Fruit fly (Drosophila melanogaster) whole organism, embryonic: Measurements from ENCODE around the gene kay.
A peak's percentile ranks its signal among the peaks of the same experiment; 100 is the strongest.

ENCODE experiments used
- B-H1 ChIP-seq: fragments of 200-800 bp; sonication (Bioruptor generic); IDR thresholded peaks from 3 replicates; pipeline ENCODE4 v1.3.6; 2022; ENCODE audit warnings: missing biosample characterization, missing genetic modification characterization
- Bgb ChIP-seq: fragments of 200-800 bp; sonication (Bioruptor generic); IDR thresholded peaks from 2 replicates; pipeline ENCODE4 v1.3.6; 2022; ENCODE audit warnings: missing biosample characterization, missing genetic modification characterization; ENCODE audit not compliant: partially characterized antibody
- CG10274 ChIP-seq: fragments of 200-800 bp; sonication (Bioruptor generic); optimal IDR thresholded peaks from 3 replicates; lab custom pipeline; 2017; ENCODE audit warnings: missing biosample characterization, mild to moderate bottlenecking, missing genetic modification characterization
- CG12744 ChIP-seq: fragments of 200-800 bp; sonication (Bioruptor generic); optimal IDR thresholded peaks from 2 replicates; lab custom pipeline; 2016; ENCODE audit warnings: missing biosample characterization, missing genetic modification characterization
- CG13296 ChIP-seq: fragments of 200-800 bp; sonication (Bioruptor generic); optimal IDR thresholded peaks from 3 replicates; lab custom pipeline; 2018; ENCODE audit warnings: missing biosample characterization, mild to moderate bottlenecking, missing genetic modification characterization
- CG13775 ChIP-seq: fragments of 200-800 bp; sonication (Bioruptor generic); optimal IDR thresholded peaks from 3 replicates; lab custom pipeline; 2017; ENCODE audit warnings: missing biosample characterization, mild to moderate bottlenecking, missing genetic modification characterization
- CG1602 ChIP-seq: fragments of 200-800 bp; sonication (Bioruptor generic); optimal IDR thresholded peaks from 3 replicates; lab custom pipeline; 2016; ENCODE audit warnings: missing biosample characterization, missing genetic modification characterization
- CG1603 ChIP-seq: fragments of 200-800 bp; sonication (Bioruptor generic); optimal IDR thresholded peaks from 2 replicates; lab custom pipeline; 2019; ENCODE audit warnings: missing biosample characterization, mild to moderate bottlenecking, missing genetic modification characterization, moderate library complexity
- CG17912 ChIP-seq: fragments of 200-800 bp; sonication (Bioruptor generic); optimal IDR thresholded peaks from 2 replicates; lab custom pipeline; 2018; ENCODE audit warnings: missing biosample characterization, mild to moderate bottlenecking, missing genetic modification characterization
- CG2199 ChIP-seq: fragments of 200-800 bp; sonication (Bioruptor generic); IDR thresholded peaks from 3 replicates; pipeline ENCODE4 v1.3.6; 2022; ENCODE audit warnings: missing biosample characterization, missing genetic modification characterization
- CG30403 ChIP-seq: fragments of 200-800 bp; sonication (Bioruptor generic); optimal IDR thresholded peaks from 3 replicates; lab custom pipeline; 2016; ENCODE audit warnings: missing biosample characterization, missing genetic modification characterization
- CG32772 ChIP-seq: fragments of 200-800 bp; sonication (Bioruptor generic); IDR thresholded peaks from 2 replicates; pipeline ENCODE4 v1.3.6; 2022; ENCODE audit warnings: missing biosample characterization, missing genetic modification characterization
- CG33557 ChIP-seq: fragments of 200-800 bp; sonication (Bioruptor generic); optimal IDR thresholded peaks from 2 replicates; lab custom pipeline; 2019; ENCODE audit warnings: missing biosample characterization, mild to moderate bottlenecking, missing genetic modification characterization, moderate library complexity
- CG3838 ChIP-seq: fragments of 200-800 bp; sonication (Bioruptor generic); optimal IDR thresholded peaks from 3 replicates; lab custom pipeline; 2016; ENCODE audit warnings: missing biosample characterization, missing genetic modification characterization
- CG4282 ChIP-seq: fragments of 200-800 bp; sonication (Bioruptor generic); optimal IDR thresholded peaks from 2 replicates; lab custom pipeline; 2016; ENCODE audit warnings: missing biosample characterization, missing genetic modification characterization
- CG4360 ChIP-seq: fragments of 200-800 bp; sonication (Bioruptor generic); IDR thresholded peaks from 2 replicates; pipeline ENCODE4 v1.3.6; 2022; ENCODE audit warnings: missing biosample characterization, missing genetic modification characterization
- CG4404 ChIP-seq: fragments of 200-800 bp; sonication (Bioruptor generic); IDR thresholded peaks from 2 replicates; pipeline ENCODE4 v1.3.6; 2022; ENCODE audit warnings: missing biosample characterization, missing genetic modification characterization
- CG5245 ChIP-seq: fragments of 200-800 bp; sonication (Bioruptor generic); optimal IDR thresholded peaks from 3 replicates; lab custom pipeline; 2016; ENCODE audit warnings: missing biosample characterization, missing genetic modification characterization
- CG6254 ChIP-seq: fragments of 200-800 bp; sonication (Bioruptor generic); optimal IDR thresholded peaks from 3 replicates; lab custom pipeline; 2017; ENCODE audit warnings: mild to moderate bottlenecking, missing biosample characterization, missing genetic modification reagents, missing genetic modification characterization
- CG7987 ChIP-seq: fragments of 200-800 bp; sonication (Bioruptor generic); optimal IDR thresholded peaks from 2 replicates; lab custom pipeline; 2018; ENCODE audit warnings: missing biosample characterization, mild to moderate bottlenecking, missing genetic modification characterization, moderate library complexity
- CHES-1-like ChIP-seq: fragments of 200-800 bp; sonication (Bioruptor generic); optimal IDR thresholded peaks from 2 replicates; lab custom pipeline; 2016; ENCODE audit warnings: missing biosample characterization, missing genetic modification characterization
- Ets97D ChIP-seq: fragments of 200-800 bp; sonication (Bioruptor generic); optimal IDR thresholded peaks from 3 replicates; lab custom pipeline; 2016; ENCODE audit warnings: missing biosample characterization, missing genetic modification characterization
- Fer1 ChIP-seq: fragments of 200-800 bp; sonication (Bioruptor generic); optimal IDR thresholded peaks from 2 replicates; lab custom pipeline; 2017; ENCODE audit warnings: missing biosample characterization, mild to moderate bottlenecking, missing genetic modification characterization
- Jarid2 ChIP-seq: fragments of 200-800 bp; sonication (Bioruptor generic); optimal IDR thresholded peaks from 3 replicates; lab custom pipeline; 2017; ENCODE audit warnings: mild to moderate bottlenecking, missing biosample characterization, missing genetic modification reagents, missing genetic modification characterization
- Kr ChIP-seq: fragments of 200-800 bp; sonication (Bioruptor generic); optimal IDR thresholded peaks from 2 replicates; lab custom pipeline; 2017; ENCODE audit warnings: missing biosample characterization, mild to moderate bottlenecking, missing genetic modification characterization
- Max ChIP-seq: fragments of 200-800 bp; sonication (Bioruptor generic); optimal IDR thresholded peaks from 2 replicates; lab custom pipeline; 2016; ENCODE audit warnings: missing biosample characterization, mild to moderate bottlenecking, missing genetic modification characterization
- Myb ChIP-seq: fragments of 200-800 bp; sonication (Bioruptor generic); optimal IDR thresholded peaks from 2 replicates; lab custom pipeline; 2016; ENCODE audit warnings: missing biosample characterization, missing genetic modification characterization
- Nf-YA ChIP-seq: fragments of 200-800 bp; sonication (Bioruptor generic); IDR thresholded peaks from 2 replicates; pipeline ENCODE4 v1.3.6; 2022; ENCODE audit warnings: missing biosample characterization, missing genetic modification characterization
- Poxn ChIP-seq: fragments of 200-800 bp; sonication (Bioruptor generic); IDR thresholded peaks from 2 replicates; pipeline ENCODE4 v1.3.6; 2022; ENCODE audit warnings: missing biosample characterization, missing genetic modification characterization
- Rfx ChIP-seq: fragments of 200-800 bp; sonication (Bioruptor generic); IDR thresholded peaks from 2 replicates; pipeline ENCODE4 v1.3.6; 2022; ENCODE audit warnings: missing biosample characterization, missing genetic modification characterization
- Six4 ChIP-seq: fragments of 200-800 bp; sonication (Bioruptor generic); optimal IDR thresholded peaks from 2 replicates; lab custom pipeline; 2016; ENCODE audit warnings: missing biosample characterization, missing genetic modification characterization
- amos ChIP-seq: fragments of 200-800 bp; sonication (Bioruptor generic); IDR thresholded peaks from 2 replicates; pipeline ENCODE4 v1.3.6; 2022; ENCODE audit warnings: missing biosample characterization, missing genetic modification characterization; ENCODE audit not compliant: partially characterized antibody
- ap ChIP-seq: fragments of 200-800 bp; sonication (Bioruptor generic); IDR thresholded peaks from 2 replicates; pipeline ENCODE4 v1.3.6; 2022; ENCODE audit warnings: missing biosample characterization, missing genetic modification characterization
- caup ChIP-seq: fragments of 200-800 bp; sonication (Bioruptor generic); optimal IDR thresholded peaks from 3 replicates; lab custom pipeline; 2017; ENCODE audit warnings: missing biosample characterization, mild to moderate bottlenecking, missing genetic modification characterization, moderate library complexity; ENCODE audit not compliant: severe bottlenecking
- chn ChIP-seq: fragments of 200-800 bp; sonication (Bioruptor generic); optimal IDR thresholded peaks from 2 replicates; lab custom pipeline; 2016; ENCODE audit warnings: missing biosample characterization, missing genetic modification characterization
- crc ChIP-seq: fragments of 200-800 bp; sonication (Bioruptor generic); optimal IDR thresholded peaks from 2 replicates; lab custom pipeline; 2016; ENCODE audit warnings: missing biosample characterization, missing genetic modification characterization
- ewg ChIP-seq: fragments of 200-800 bp; sonication (Bioruptor generic); optimal IDR thresholded peaks from 3 replicates; lab custom pipeline; 2017; ENCODE audit warnings: mild to moderate bottlenecking, missing biosample characterization, missing genetic modification reagents, missing genetic modification characterization
- fu2 ChIP-seq: fragments of 200-800 bp; sonication (Bioruptor generic); optimal IDR thresholded peaks from 2 replicates; lab custom pipeline; 2016; ENCODE audit warnings: missing biosample characterization, missing genetic modification characterization
- gce ChIP-seq: fragments of 200-800 bp; sonication (Bioruptor generic); IDR thresholded peaks from 3 replicates; pipeline ENCODE4 v1.3.6; 2022; ENCODE audit warnings: missing biosample characterization, missing genetic modification characterization
- jigr1 ChIP-seq: fragments of 200-800 bp; sonication (Bioruptor generic); IDR thresholded peaks from 3 replicates; pipeline ENCODE4 v1.3.6; 2022; ENCODE audit warnings: missing biosample characterization, missing genetic modification characterization
- kay ChIP-seq: fragments of 200-800 bp; sonication (Bioruptor generic); optimal IDR thresholded peaks from 2 replicates; lab custom pipeline; 2016; ENCODE audit warnings: missing biosample characterization, missing genetic modification characterization
- nom ChIP-seq: fragments of 200-800 bp; sonication (Bioruptor generic); optimal IDR thresholded peaks from 2 replicates; lab custom pipeline; 2017; ENCODE audit warnings: missing biosample characterization, missing genetic modification characterization, mild to moderate bottlenecking, moderate library complexity, missing genetic modification reagents
- odd ChIP-seq: fragments of 200-800 bp; sonication (Bioruptor generic); optimal IDR thresholded peaks from 2 replicates; lab custom pipeline; 2017; ENCODE audit warnings: missing biosample characterization, mild to moderate bottlenecking, missing genetic modification characterization
- onecut ChIP-seq: fragments of 200-800 bp; sonication (Bioruptor generic); IDR thresholded peaks from 2 replicates; pipeline ENCODE4 v1.3.6; 2022; ENCODE audit warnings: missing biosample characterization, missing genetic modification characterization
- psq ChIP-seq: fragments of 200-800 bp; sonication (Bioruptor generic); optimal IDR thresholded peaks from 2 replicates; lab custom pipeline; 2017; ENCODE audit warnings: missing biosample characterization, missing genetic modification characterization
- pzg ChIP-seq: fragments of 200-800 bp; sonication (Bioruptor generic); optimal IDR thresholded peaks from 3 replicates; lab custom pipeline; 2018; ENCODE audit warnings: missing biosample characterization, mild to moderate bottlenecking, missing genetic modification characterization, moderate library complexity
- sens-2 ChIP-seq: fragments of 200-800 bp; sonication (Bioruptor generic); IDR thresholded peaks from 2 replicates; pipeline ENCODE4 v1.3.6; 2022; ENCODE audit warnings: missing biosample characterization, missing genetic modification characterization
- tap ChIP-seq: fragments of 200-800 bp; optimal IDR thresholded peaks from 3 replicates; lab custom pipeline; 2019; ENCODE audit warnings: missing biosample characterization, mild to moderate bottlenecking, missing genetic modification characterization, moderate library complexity
- wek ChIP-seq: fragments of 200-800 bp; sonication (Bioruptor generic); optimal IDR thresholded peaks from 3 replicates; lab custom pipeline; 2018; ENCODE audit warnings: missing biosample characterization, mild to moderate bottlenecking, missing genetic modification characterization, moderate library complexity
- zen ChIP-seq: fragments of 200-800 bp; sonication (Bioruptor generic); optimal IDR thresholded peaks from 3 replicates; lab custom pipeline; 2018; ENCODE audit warnings: missing biosample characterization, mild to moderate bottlenecking, missing genetic modification characterization, moderate library complexity
- zfh2 ChIP-seq: fragments of 200-800 bp; sonication (Bioruptor generic); optimal IDR thresholded peaks from 2 replicates; lab custom pipeline; 2016; ENCODE audit warnings: missing biosample characterization, missing genetic modification characterization

The kay gene

DNA sequence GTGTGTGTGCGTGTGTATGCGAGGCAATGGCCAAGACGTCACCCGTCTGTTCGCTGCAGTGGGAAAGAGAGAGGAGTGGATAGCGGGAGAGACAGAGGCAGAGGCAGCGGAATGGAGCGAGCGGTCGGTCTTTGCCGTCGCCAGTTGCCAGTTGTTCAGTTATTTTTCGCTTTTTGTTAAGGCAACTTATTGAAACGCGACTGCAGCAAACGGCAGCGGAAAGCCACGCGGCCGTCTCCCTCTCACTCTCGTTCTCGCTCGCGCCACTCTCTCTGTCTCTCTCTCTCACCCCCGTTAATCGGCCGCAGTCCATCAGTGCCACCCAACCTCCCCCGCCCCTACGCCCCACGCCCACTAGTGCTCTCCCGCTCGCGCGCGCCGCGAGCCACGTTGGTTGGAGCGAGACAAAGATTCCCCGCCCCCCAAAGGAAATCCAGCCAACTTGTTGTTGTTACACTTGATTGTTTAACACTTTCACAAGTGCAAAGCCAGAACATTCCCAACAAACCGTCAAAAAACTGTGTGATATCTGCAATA, 7.1 kb downstream of the kay start (continued):
- TF ChIP-seq fu2 (no peak), Kr (no peak), CG1602 (GFP tag; lab: Kevin White, UChicago) (no peak), zen (tag; lab: Kevin White, UChicago) (no peak), CG5245 (GFP tag; lab: Kevin White, UChicago) (no peak), CG12744 (GFP tag; lab: Kevin White, UChicago) (no peak), sens-2 (GFP tag; lab: Robert Waterston, UW) (peak; percentile 62), caup (GFP tag; lab: Kevin White, UChicago) (peak; percentile 18), chn (GFP tag; lab: Kevin White, UChicago) (peak; percentile 2), CG10274 (GFP tag; lab: Kevin White, UChicago) (peak; percentile 39), Rfx (peak; percentile 22; the same call in 1 of the 2 replicates), nom (peak; percentile 75), CG3838 (GFP tag; lab: Kevin White, UChicago) (no peak), CG30403 (GFP tag; lab: Kevin White, UChicago) (no peak), Fer1 (peak; percentile 64), CG32772 (GFP tag; lab: Robert Waterston, UW) (no peak), kay (GFP tag; lab: Kevin White, UChicago) (peak; percentile 76), Max (GFP tag; lab: Kevin White, UChicago) (no peak), ap (GFP tag; lab: Robert Waterston, UW) (no peak), Ets97D (no peak), CG7987 (no peak), gce (GFP tag; lab: Robert Waterston, UW) (peak; percentile 37; the same call in 1 of the 3 replicates), CG33557 (GFP tag; lab: Kevin White, UChicago) (no peak), Nf-YA (GFP tag; lab: Robert Waterston, UW) (no peak), odd (GFP tag; lab: Kevin White, UChicago) (peak; percentile 14), Myb (GFP tag; lab: Kevin White, UChicago) (no peak), CG6254 (GFP tag; lab: Kevin White, UChicago) (peak; percentile 23), CG13775 (no peak), CHES-1-like (GFP tag; lab: Kevin White, UChicago) (no peak), jigr1 (no peak), psq (peak; percentile 76), CG1603 (peak; percentile 22), Six4 (GFP tag; lab: Kevin White, UChicago) (no peak), zfh2 (GFP tag; lab: Kevin White, UChicago) (no peak), tap (peak; percentile 5), CG17912 (peak; percentile 36), Poxn (no peak), CG4360 (no peak; the same call in none of the 2 replicates), CG4282 (GFP tag; lab: Kevin White, UChicago) (no peak), CG4404 (no peak), amos (peak; percentile 29; the same call in 1 of the 2 replicates), onecut (GFP tag; lab: Robert Waterston, UW) (no peak), wek (no peak), pzg (GFP tag; lab: Kevin White, UChicago) (peak; percentile 11), ewg (GFP tag; lab: Kevin White, UChicago) (no peak), B-H1 (GFP tag; lab: Robert Waterston, UW) (no peak), crc (GFP tag; lab: Kevin White, UChicago) (no peak), CG2199 (GFP tag; lab: Robert Waterston, UW) (peak; percentile 84; the same call in 2 of the 3 replicates), Jarid2 (GFP tag; lab: Kevin White, UChicago) (peak; percentile 96), Bgb (GFP tag; lab: Robert Waterston, UW) (peak; percentile 72), CG13296 (GFP tag; lab: Kevin White, UChicago) (peak; percentile 27)
